Worm (Caenorhabditis elegans) whole organism, L2 larva: Measurements from ENCODE around the gene F54D5.3.

Experiments
- C34F6.9 ChIP-seq: fragments of 150-350 bp; optimal IDR thresholded peaks from 2 replicates; lab custom pipeline; 2014; ENCODE audit warnings: missing biosample characterization, missing genetic modification characterization
- F13H6.1 ChIP-seq: sonication (generic microtip); optimal IDR thresholded peaks from 2 replicates; lab custom pipeline; 2016; ENCODE audit warnings: missing genetic modification characterization, missing compliant biosample characterization
- R02D3.7 ChIP-seq: fragments of 150-350 bp; optimal IDR thresholded peaks from 2 replicates; lab custom pipeline; 2014; ENCODE audit warnings: missing biosample characterization, missing genetic modification characterization
- Y55F3AM.14 ChIP-seq: fragments of 200-800 bp; sonication (Bioruptor generic); optimal IDR thresholded peaks from 2 replicates; lab custom pipeline; 2018; ENCODE audit warnings: mild to moderate bottlenecking, missing genetic modification characterization, missing compliant biosample characterization
- ZK546.5 ChIP-seq: sonication (generic microtip); optimal IDR thresholded peaks from 2 replicates; lab custom pipeline; 2017; ENCODE audit warnings: missing biosample characterization, missing genetic modification characterization
- alr-1 ChIP-seq: fragments of 150-350 bp; optimal IDR thresholded peaks from 2 replicates; lab custom pipeline; 2014; ENCODE audit warnings: missing biosample characterization, missing genetic modification characterization
- aly-2 ChIP-seq: fragments of 150-350 bp; optimal IDR thresholded peaks from 2 replicates; lab custom pipeline; 2014; ENCODE audit warnings: missing biosample characterization, missing genetic modification characterization
- ama-1 ChIP-seq: fragments of 150-350 bp; optimal IDR thresholded peaks from 2 replicates; lab custom pipeline; 2018; ENCODE audit warnings: inconsistent platforms
- blmp-1 ChIP-seq: sonication (generic microtip); optimal IDR thresholded peaks from 2 replicates; lab custom pipeline; 2017; ENCODE audit warnings: missing genetic modification characterization, mild to moderate bottlenecking, missing compliant biosample characterization, antibody characterized with exemption, moderate library complexity; ENCODE audit not compliant: insufficient read depth
- ceh-16 ChIP-seq: fragments of 150-350 bp; optimal IDR thresholded peaks from 2 replicates; lab custom pipeline; 2014; ENCODE audit warnings: missing biosample characterization, missing genetic modification characterization
- ceh-82 ChIP-seq: fragments of 150-350 bp; optimal IDR thresholded peaks from 2 replicates; lab custom pipeline; 2014; ENCODE audit warnings: missing biosample characterization, missing genetic modification characterization
- crh-2 ChIP-seq: sonication (generic microtip); optimal IDR thresholded peaks from 2 replicates; lab custom pipeline; 2017; ENCODE audit warnings: missing biosample characterization, missing genetic modification characterization
- dmd-4 ChIP-seq: sonication (generic microtip); optimal IDR thresholded peaks from 2 replicates; lab custom pipeline; 2017; ENCODE audit warnings: missing biosample characterization, missing genetic modification characterization
- egl-27 ChIP-seq: sonication (generic microtip); optimal IDR thresholded peaks from 3 replicates; lab custom pipeline; 2017; ENCODE audit warnings: missing biosample characterization, missing genetic modification reagents, missing genetic modification characterization
- elt-1 ChIP-seq: fragments of 150-350 bp; optimal IDR thresholded peaks from 2 replicates; lab custom pipeline; 2014; ENCODE audit warnings: missing biosample characterization, missing genetic modification characterization
- elt-3 ChIP-seq: sonication (generic microtip); optimal IDR thresholded peaks from 2 replicates; lab custom pipeline; 2017; ENCODE audit warnings: missing biosample characterization, missing genetic modification characterization
- fos-1 ChIP-seq: fragments of 150-350 bp; optimal IDR thresholded peaks from 2 replicates; lab custom pipeline; 2014; ENCODE audit warnings: missing biosample characterization, missing genetic modification characterization
- gmeb-1 ChIP-seq: fragments of 150-350 bp; optimal IDR thresholded peaks from 2 replicates; lab custom pipeline; 2014; ENCODE audit warnings: missing biosample characterization, missing genetic modification characterization
- lin-11 ChIP-seq: fragments of 150-350 bp; sonication (generic microtip); optimal IDR thresholded peaks from 2 replicates; lab custom pipeline; 2014; ENCODE audit warnings: missing biosample characterization, missing genetic modification characterization, inconsistent platforms, mixed read lengths
- lin-13 ChIP-seq: fragments of 150-350 bp; optimal IDR thresholded peaks from 2 replicates; lab custom pipeline; 2014; ENCODE audit warnings: missing biosample characterization, missing genetic modification reagents, missing genetic modification characterization
- lin-39 ChIP-seq: fragments of 150-350 bp; optimal IDR thresholded peaks from 2 replicates; lab custom pipeline; 2014; ENCODE audit warnings: missing biosample characterization, missing genetic modification reagents, missing genetic modification characterization
- lsy-2 ChIP-seq, 2 experiments: fragments of 150-350 bp in 1 of 2; sonication (generic microtip) in 1 of 2; optimal IDR thresholded peaks; 2 replicates each; lab custom pipeline; 2014 to 2017; ENCODE audit warnings: missing biosample characterization in 2 of 2, missing genetic modification characterization in 2 of 2
- mab-5 ChIP-seq: fragments of 150-350 bp; optimal IDR thresholded peaks from 2 replicates; lab custom pipeline; 2014; ENCODE audit warnings: missing biosample characterization, missing genetic modification characterization
- mbf-1 ChIP-seq: sonication (generic microtip); optimal IDR thresholded peaks from 2 replicates; lab custom pipeline; 2017; ENCODE audit warnings: missing biosample characterization, missing genetic modification characterization
- nhr-10 ChIP-seq: sonication (generic microtip); optimal IDR thresholded peaks from 2 replicates; lab custom pipeline; 2017; ENCODE audit warnings: missing biosample characterization, missing genetic modification characterization
- nhr-11 ChIP-seq: fragments of 150-350 bp; optimal IDR thresholded peaks from 2 replicates; lab custom pipeline; 2014; ENCODE audit warnings: missing biosample characterization, missing genetic modification characterization
- nhr-12 ChIP-seq: fragments of 150-350 bp; optimal IDR thresholded peaks from 2 replicates; lab custom pipeline; 2014; ENCODE audit warnings: missing biosample characterization, missing genetic modification characterization
- nhr-129 ChIP-seq: fragments of 150-350 bp; optimal IDR thresholded peaks from 2 replicates; lab custom pipeline; 2014; ENCODE audit warnings: missing biosample characterization, missing genetic modification characterization
- nhr-21 ChIP-seq: fragments of 150-350 bp; optimal IDR thresholded peaks from 2 replicates; lab custom pipeline; 2014; ENCODE audit warnings: missing biosample characterization, missing genetic modification characterization
- nhr-23 ChIP-seq: fragments of 150-350 bp; optimal IDR thresholded peaks from 2 replicates; lab custom pipeline; 2014; ENCODE audit warnings: missing biosample characterization, missing genetic modification reagents, missing genetic modification characterization
- nhr-237 ChIP-seq: fragments of 150-350 bp; optimal IDR thresholded peaks from 2 replicates; lab custom pipeline; 2014; ENCODE audit warnings: missing biosample characterization, missing genetic modification characterization
- nhr-25 ChIP-seq: fragments of 150-350 bp; sonication (generic microtip); optimal IDR thresholded peaks from 3 replicates; lab custom pipeline; 2014; ENCODE audit warnings: missing biosample characterization, missing genetic modification characterization
- nhr-6 ChIP-seq: fragments of 150-350 bp; optimal IDR thresholded peaks from 2 replicates; lab custom pipeline; 2014; ENCODE audit warnings: missing biosample characterization, missing genetic modification characterization
- nhr-77 ChIP-seq: fragments of 150-350 bp; optimal IDR thresholded peaks from 2 replicates; lab custom pipeline; 2014; ENCODE audit warnings: missing biosample characterization, missing genetic modification characterization
- peb-1 ChIP-seq: fragments of 150-350 bp; optimal IDR thresholded peaks from 2 replicates; lab custom pipeline; 2014; ENCODE audit warnings: missing biosample characterization, missing genetic modification characterization
- sem-4 ChIP-seq: fragments of 150-350 bp; optimal IDR thresholded peaks from 2 replicates; lab custom pipeline; 2014; ENCODE audit warnings: missing biosample characterization, missing genetic modification reagents, missing genetic modification characterization
- skn-1 ChIP-seq: sonication (generic microtip); optimal IDR thresholded peaks from 2 replicates; lab custom pipeline; 2017; ENCODE audit warnings: missing biosample characterization, missing genetic modification characterization
- sma-3 ChIP-seq: sonication (generic microtip); optimal IDR thresholded peaks from 2 replicates; lab custom pipeline; 2016; ENCODE audit warnings: missing genetic modification reagents, missing genetic modification characterization, missing compliant biosample characterization
- sma-9 ChIP-seq, 2 experiments: fragments of 150-350 bp in 1 of 2; sonication (generic microtip) in 1 of 2; optimal IDR thresholded peaks; 2 replicates each; lab custom pipeline; 2014 to 2016; ENCODE audit warnings: missing genetic modification characterization in 2 of 2, mild to moderate bottlenecking in 1 of 2, missing biosample characterization in 1 of 2, missing compliant biosample characterization in 1 of 2, missing genetic modification reagents in 1 of 2, moderate library complexity in 1 of 2
- snpc-4 ChIP-seq: fragments of 150-350 bp; optimal IDR thresholded peaks from 2 replicates; lab custom pipeline; 2014; ENCODE audit warnings: missing biosample characterization, missing genetic modification characterization
- unc-39 ChIP-seq: fragments of 150-350 bp; optimal IDR thresholded peaks from 2 replicates; lab custom pipeline; 2014; ENCODE audit warnings: missing biosample characterization, missing genetic modification characterization
- unc-55 ChIP-seq: fragments of 150-350 bp; sonication (generic microtip); optimal IDR thresholded peaks from 3 replicates; lab custom pipeline; 2014; ENCODE audit warnings: missing biosample characterization, missing genetic modification reagents, missing genetic modification characterization
- unc-62 ChIP-seq: fragments of 150-350 bp; optimal IDR thresholded peaks from 2 replicates; lab custom pipeline; 2014; ENCODE audit warnings: missing biosample characterization, missing genetic modification reagents, missing genetic modification characterization
- zag-1 ChIP-seq: fragments of 150-350 bp; optimal IDR thresholded peaks from 2 replicates; lab custom pipeline; 2014; ENCODE audit warnings: missing biosample characterization, missing genetic modification characterization
- ztf-1 ChIP-seq: fragments of 200-800 bp; sonication (Bioruptor generic); conservative IDR thresholded peaks from 2 replicates; pipeline ENCODE4 v1.3.6; 2022; ENCODE audit warnings: missing genetic modification characterization, missing compliant biosample characterization
- ztf-11 ChIP-seq: sonication (generic microtip); optimal IDR thresholded peaks from 2 replicates; lab custom pipeline; 2017; ENCODE audit warnings: missing biosample characterization, missing genetic modification characterization
- ztf-4 ChIP-seq: fragments of 150-350 bp; optimal IDR thresholded peaks from 2 replicates; lab custom pipeline; 2014; ENCODE audit warnings: missing biosample characterization, missing genetic modification characterization

F54D5.3 gene

DNA sequence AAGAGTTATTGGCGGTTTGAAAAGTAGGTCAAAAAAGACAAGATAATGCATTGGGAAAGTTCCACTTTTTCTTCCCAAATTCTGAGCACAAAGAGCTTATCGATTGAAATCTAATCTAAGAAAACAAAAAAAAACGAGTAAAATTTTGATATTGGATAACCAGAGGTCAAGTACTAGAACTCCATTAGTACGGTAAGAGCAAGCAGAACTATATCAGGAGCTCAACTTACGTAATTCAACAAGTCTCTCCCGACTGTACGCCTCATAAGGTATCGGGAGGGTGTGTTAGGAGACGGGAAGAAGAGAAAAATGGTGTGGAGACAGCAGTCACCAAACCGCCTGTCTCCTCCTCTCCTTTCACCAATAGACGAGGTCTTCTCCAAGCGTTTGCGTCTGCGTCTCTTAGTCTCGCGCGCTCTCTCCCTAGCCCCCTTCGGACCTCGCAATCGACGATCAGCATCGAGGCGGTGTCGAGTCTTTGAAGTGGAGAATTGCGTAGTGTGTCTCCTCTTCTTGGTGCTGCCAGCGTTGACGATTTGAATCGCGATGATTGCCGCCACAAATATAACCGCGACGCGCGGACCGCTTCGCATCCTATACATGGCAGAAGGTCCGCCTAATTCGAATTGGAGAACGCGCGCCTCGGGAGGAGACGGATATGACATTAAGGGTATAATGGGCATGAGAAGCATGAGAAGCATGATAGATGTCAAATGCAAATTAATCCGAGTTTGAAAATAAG lies 4.5 kb upstream of the F54D5.3 start, which contains the start of gene F54D5.5:
Gene F54D5.5 (minus strand): TSS at position 51 of the 742 bp plus-strand sequence.
- TF ChIP-seq ama-1 (lab: Kevin White, UChicago), result no peak
- no peak for TF ChIP-seq nhr-6
- no peak for TF ChIP-seq elt-1
- peak; percentile 5 for TF ChIP-seq F13H6.1 (tag; lab: Kevin White, UChicago)
- no peak for TF ChIP-seq skn-1 (tag; lab: Kevin White, UChicago)
- no peak for TF ChIP-seq dmd-4
- TF ChIP-seq gmeb-1 (tag; lab: Kevin White, UChicago), result no peak
- peak; percentile 2 for TF ChIP-seq mab-5 (tag; lab: Kevin White, UChicago)
- no peak for TF ChIP-seq ztf-11
- TF ChIP-seq R02D3.7, result no peak
- no peak for TF ChIP-seq mbf-1 (tag; lab: Kevin White, UChicago)
- no peak for TF ChIP-seq nhr-23 (tag; lab: Kevin White, UChicago)
- TF ChIP-seq zag-1 (tag; lab: Kevin White, UChicago), result no peak
- TF ChIP-seq nhr-237 (tag; lab: Kevin White, UChicago), result no peak
- TF ChIP-seq nhr-10 (tag; lab: Kevin White, UChicago), result no peak
- no peak for TF ChIP-seq sma-9 (GFP tag; optimal IDR thresholded peaks at IDR 0.05; lab: Kevin White, UChicago)
- TF ChIP-seq sma-9 (tag; optimal IDR thresholded peaks at IDR 0.05; lab: Kevin White, UChicago), result no peak
- TF ChIP-seq ztf-4 (tag; lab: Kevin White, UChicago), result no peak
- TF ChIP-seq crh-2 (tag; lab: Kevin White, UChicago), result no peak
- TF ChIP-seq ceh-16, result no peak
- TF ChIP-seq fos-1 (tag; lab: Kevin White, UChicago), result no peak
- TF ChIP-seq lin-39 (tag; lab: Kevin White, UChicago), result peak; percentile 77
- no peak for TF ChIP-seq sem-4
- TF ChIP-seq C34F6.9 (tag; lab: Kevin White, UChicago), result peak; percentile 7
- TF ChIP-seq lin-13, result no peak
- TF ChIP-seq blmp-1, result no peak
- no peak for TF ChIP-seq peb-1 (tag; lab: Kevin White, UChicago)
- TF ChIP-seq aly-2 (tag; lab: Kevin White, UChicago), result no peak
- TF ChIP-seq nhr-11, result no peak
- no peak for TF ChIP-seq alr-1 (tag; lab: Kevin White, UChicago)
- TF ChIP-seq nhr-129, result peak; percentile 54
- TF ChIP-seq unc-62 (GFP tag; lab: Kevin White, UChicago), result no peak
- TF ChIP-seq nhr-21, result no peak
- no peak for TF ChIP-seq sma-3 (GFP tag; lab: Kevin White, UChicago)
- no peak for TF ChIP-seq nhr-77 (tag; lab: Kevin White, UChicago)
- no peak for TF ChIP-seq lsy-2 (tag; optimal IDR thresholded peaks at IDR 0.05; lab: Kevin White, UChicago)
- no peak for TF ChIP-seq Y55F3AM.14
- TF ChIP-seq nhr-12 (tag; lab: Kevin White, UChicago), result no peak
- TF ChIP-seq egl-27 (tag; lab: Kevin White, UChicago), result no peak
- TF ChIP-seq ztf-1 (GFP tag; lab: Robert Waterston, UW), result no peak
- TF ChIP-seq snpc-4, result no peak
- no peak for TF ChIP-seq ceh-82
- TF ChIP-seq unc-55 (GFP tag; lab: Kevin White, UChicago), result peak; percentile 34
- TF ChIP-seq ZK546.5, result no peak
- peak; percentile 33 for TF ChIP-seq lin-11 (tag; lab: Kevin White, UChicago)
- no peak for TF ChIP-seq unc-39 (tag; lab: Kevin White, UChicago)
- no peak for TF ChIP-seq nhr-25
- no peak for TF ChIP-seq elt-3 (tag; lab: Kevin White, UChicago)
